Worm (Caenorhabditis elegans) whole organism, L4 larva: ENCODE measurements around the gene dohh-1.
A peak's percentile ranks its signal among the peaks of the same experiment; 100 is the strongest.

Experiments used
- F37D6.2 ChIP-seq: sonication (generic microtip); optimal IDR thresholded peaks from 2 replicates; lab custom pipeline; 2016; ENCODE audit warnings: mild to moderate bottlenecking, missing genetic modification characterization, missing compliant biosample characterization
- F44E2.7 ChIP-seq: fragments of 200-800 bp; sonication (Bioruptor generic); IDR thresholded peaks from 2 replicates; pipeline ENCODE4 v2.1.2; 2022; ENCODE audit warnings: missing genetic modification characterization, missing compliant biosample characterization
- F49E8.2 ChIP-seq: sonication (generic microtip); optimal IDR thresholded peaks from 2 replicates; lab custom pipeline; 2016; ENCODE audit warnings: missing compliant biosample characterization, mild to moderate bottlenecking, missing genetic modification characterization, borderline replicate concordance
- R02D3.7 ChIP-seq: fragments of 150-350 bp; sonication (generic microtip); optimal IDR thresholded peaks from 3 replicates; lab custom pipeline; 2014; ENCODE audit warnings: missing biosample characterization, missing genetic modification characterization
- T20F7.1 ChIP-seq: fragments of 200-800 bp; sonication (Bioruptor generic); optimal IDR thresholded peaks from 2 replicates; lab custom pipeline; 2018; ENCODE audit warnings: mild to moderate bottlenecking, missing genetic modification characterization, missing compliant biosample characterization
- T26A8.4 ChIP-seq: fragments of 200-800 bp; sonication (Bioruptor generic); IDR thresholded peaks from 2 replicates; pipeline ENCODE4 v1.3.6; 2022; ENCODE audit warnings: missing genetic modification characterization, missing compliant biosample characterization
- Y75B8A.6 ChIP-seq: fragments of 200-800 bp; sonication (Bioruptor generic); IDR thresholded peaks from 2 replicates; pipeline ENCODE4 v1.3.6; 2022; ENCODE audit warnings: missing genetic modification reagents, missing genetic modification characterization, missing compliant biosample characterization
- ama-1 ChIP-seq: fragments of 150-350 bp; optimal IDR thresholded peaks from 2 replicates; lab custom pipeline; 2014; ENCODE audit warnings: inconsistent platforms, mixed read lengths
- arid-1 ChIP-seq: fragments of 200-800 bp; sonication (Bioruptor generic); conservative IDR thresholded peaks from 2 replicates; pipeline ENCODE4 v1.3.6; 2022; ENCODE audit warnings: missing genetic modification reagents, missing genetic modification characterization, missing compliant biosample characterization
- ceh-44 ChIP-seq: fragments of 200-800 bp; sonication (Bioruptor generic); IDR thresholded peaks from 2 replicates; pipeline ENCODE4 v1.3.6; 2022; ENCODE audit warnings: missing genetic modification reagents, missing genetic modification characterization, missing compliant biosample characterization
- ces-1 ChIP-seq: fragments of 150-350 bp; sonication (generic microtip); optimal IDR thresholded peaks from 4 replicates; lab custom pipeline; 2014; ENCODE audit warnings: missing biosample characterization, missing genetic modification reagents, missing genetic modification characterization
- ctbp-1 ChIP-seq: fragments of 200-800 bp; sonication (Bioruptor generic); IDR thresholded peaks from 2 replicates; pipeline ENCODE4 v1.3.6; 2022; ENCODE audit warnings: missing genetic modification reagents, missing genetic modification characterization, missing compliant biosample characterization
- daf-16 ChIP-seq, 3 experiments: sonication (generic microtip); optimal IDR thresholded peaks; 2 replicates each; lab custom pipeline; 2016 to 2017; ENCODE audit warnings: missing genetic modification characterization in 3 of 3, missing genetic modification reagents in 3 of 3, mild to moderate bottlenecking in 2 of 3, missing compliant biosample characterization in 2 of 3, missing biosample characterization in 1 of 3, moderate library complexity in 1 of 3
- dmd-8 ChIP-seq: fragments of 200-800 bp; sonication (Bioruptor generic); IDR thresholded peaks from 2 replicates; pipeline ENCODE4 v1.3.6; 2022; ENCODE audit warnings: missing genetic modification characterization, missing compliant biosample characterization
- duxl-1 ChIP-seq: sonication (generic microtip); optimal IDR thresholded peaks from 2 replicates; lab custom pipeline; 2016; ENCODE audit warnings: mild to moderate bottlenecking, missing genetic modification characterization, moderate library complexity, missing compliant biosample characterization; ENCODE audit not compliant: poor library complexity
- fkh-10 ChIP-seq: fragments of 150-350 bp; optimal IDR thresholded peaks from 2 replicates; lab custom pipeline; 2014; ENCODE audit warnings: missing biosample characterization, missing genetic modification reagents, missing genetic modification characterization
- fos-1 ChIP-seq: fragments of 150-350 bp; optimal IDR thresholded peaks from 2 replicates; lab custom pipeline; 2014; ENCODE audit warnings: missing biosample characterization, missing genetic modification characterization
- hlh-11 ChIP-seq: fragments of 200-800 bp; sonication (Bioruptor generic); optimal IDR thresholded peaks from 2 replicates; lab custom pipeline; 2018; ENCODE audit warnings: mild to moderate bottlenecking, missing genetic modification characterization, missing compliant biosample characterization
- lim-7 ChIP-seq: fragments of 200-800 bp; sonication (Bioruptor generic); IDR thresholded peaks from 2 replicates; pipeline ENCODE4 v1.3.6; 2022; ENCODE audit warnings: missing genetic modification characterization, missing compliant biosample characterization
- lin-13 ChIP-seq: fragments of 150-350 bp; optimal IDR thresholded peaks from 2 replicates; lab custom pipeline; 2014; ENCODE audit warnings: missing biosample characterization, missing genetic modification reagents, missing genetic modification characterization
- lin-15B ChIP-seq: fragments of 150-350 bp; sonication (generic microtip); optimal IDR thresholded peaks from 3 replicates; lab custom pipeline; 2014; ENCODE audit warnings: missing biosample characterization, missing genetic modification characterization
- lin-29 ChIP-seq: fragments of 200-800 bp; sonication (Bioruptor generic); IDR thresholded peaks from 2 replicates; pipeline ENCODE4 v1.3.6; 2022; ENCODE audit warnings: missing genetic modification reagents, missing genetic modification characterization, missing compliant biosample characterization
- lin-39 ChIP-seq: fragments of 150-350 bp; optimal IDR thresholded peaks from 2 replicates; lab custom pipeline; 2014; ENCODE audit warnings: missing biosample characterization, missing genetic modification reagents, missing genetic modification characterization
- lir-3 ChIP-seq: sonication (generic microtip); optimal IDR thresholded peaks from 2 replicates; lab custom pipeline; 2016; ENCODE audit warnings: mild to moderate bottlenecking, missing genetic modification characterization, missing compliant biosample characterization
- lsy-2 ChIP-seq, 2 experiments: fragments of 150-350 bp in 1 of 2; sonication (generic microtip) in 1 of 2; optimal IDR thresholded peaks; 2 replicates each; lab custom pipeline; 2014 to 2017; ENCODE audit warnings: missing biosample characterization in 2 of 2, missing genetic modification characterization in 2 of 2
- madf-5 ChIP-seq, 2 experiments: fragments of 200-800 bp; sonication (Bioruptor generic); IDR thresholded peaks; 2 replicates each; pipeline ENCODE4 v1.3.6; 2022; ENCODE audit warnings: missing compliant biosample characterization in 2 of 2, missing genetic modification characterization in 2 of 2
- madf-9 ChIP-seq: fragments of 200-800 bp; sonication (Bioruptor generic); conservative IDR thresholded peaks from 2 replicates; pipeline ENCODE4 v1.3.6; 2022; ENCODE audit warnings: missing genetic modification reagents, missing genetic modification characterization, missing compliant biosample characterization
- mxl-3 ChIP-seq: fragments of 200-800 bp; sonication (Bioruptor generic); optimal IDR thresholded peaks from 2 replicates; lab custom pipeline; 2018; ENCODE audit warnings: mild to moderate bottlenecking, missing genetic modification characterization, missing compliant biosample characterization
- nhr-11 ChIP-seq: fragments of 150-350 bp; optimal IDR thresholded peaks from 2 replicates; lab custom pipeline; 2014; ENCODE audit warnings: missing biosample characterization, missing genetic modification characterization
- nhr-237 ChIP-seq: sonication (generic microtip); optimal IDR thresholded peaks from 2 replicates; lab custom pipeline; 2017; ENCODE audit warnings: missing biosample characterization, missing genetic modification characterization
- nhr-28 ChIP-seq: fragments of 150-350 bp; optimal IDR thresholded peaks from 2 replicates; lab custom pipeline; 2014; ENCODE audit warnings: missing biosample characterization, missing genetic modification characterization
- nhr-41 ChIP-seq: fragments of 200-800 bp; sonication (Bioruptor generic); IDR thresholded peaks from 2 replicates; pipeline ENCODE4 v1.3.6; 2022; ENCODE audit warnings: missing genetic modification reagents, missing genetic modification characterization, missing compliant biosample characterization
- nhr-42 ChIP-seq: fragments of 200-800 bp; sonication (Bioruptor generic); IDR thresholded peaks from 2 replicates; pipeline ENCODE4 v1.3.6; 2022; ENCODE audit warnings: missing genetic modification characterization, missing compliant biosample characterization
- nhr-77 ChIP-seq: fragments of 150-350 bp; optimal IDR thresholded peaks from 2 replicates; lab custom pipeline; 2014; ENCODE audit warnings: missing biosample characterization, missing genetic modification characterization
- pha-4 ChIP-seq, 2 experiments: fragments of 150-350 bp in 1 of 2; fragments of 200-800 bp in 1 of 2; sonication (Bioruptor generic) in 1 of 2; IDR thresholded peaks in 1 of 2; optimal IDR thresholded peaks in 1 of 2; 2 replicates each; pipeline versions ENCODE4 v1.3.6 to Lab custom; 2014 to 2022; ENCODE audit warnings: missing genetic modification characterization in 2 of 2, missing genetic modification reagents in 2 of 2, missing biosample characterization in 1 of 2, missing compliant biosample characterization in 1 of 2
- saeg-2 ChIP-seq: fragments of 200-800 bp; sonication (Bioruptor generic); IDR thresholded peaks from 2 replicates; pipeline ENCODE4 v1.3.6; 2022; ENCODE audit warnings: missing genetic modification reagents, missing genetic modification characterization, missing compliant biosample characterization
- skn-1 ChIP-seq: fragments of 150-350 bp; optimal IDR thresholded peaks from 2 replicates; lab custom pipeline; 2014; ENCODE audit warnings: missing biosample characterization, missing genetic modification characterization
- spr-3 ChIP-seq: fragments of 200-800 bp; sonication (Bioruptor generic); optimal IDR thresholded peaks from 2 replicates; lab custom pipeline; 2018; ENCODE audit warnings: mild to moderate bottlenecking, missing genetic modification characterization, missing compliant biosample characterization
- tag-97 ChIP-seq: fragments of 200-800 bp; sonication (Bioruptor generic); IDR thresholded peaks from 2 replicates; pipeline ENCODE4 v1.3.6; 2022; ENCODE audit warnings: missing genetic modification characterization, missing compliant biosample characterization
- tra-1 ChIP-seq: fragments of 200-800 bp; sonication (Bioruptor generic); IDR thresholded peaks from 2 replicates; pipeline ENCODE4 v1.3.6; 2022; ENCODE audit warnings: missing genetic modification reagents, missing genetic modification characterization, missing compliant biosample characterization
- vab-7 ChIP-seq: fragments of 200-800 bp; sonication (Bioruptor generic); IDR thresholded peaks from 2 replicates; pipeline ENCODE4 v1.3.6; 2022; ENCODE audit warnings: missing genetic modification reagents, missing genetic modification characterization, missing compliant biosample characterization
- zfp-3 ChIP-seq: fragments of 200-800 bp; sonication (Bioruptor generic); conservative IDR thresholded peaks from 2 replicates; pipeline ENCODE4 v1.3.6; 2022; ENCODE audit warnings: missing genetic modification reagents, missing genetic modification characterization, missing compliant biosample characterization
- zip-11 ChIP-seq: fragments of 200-800 bp; sonication (Bioruptor generic); IDR thresholded peaks from 2 replicates; pipeline ENCODE4 v1.3.6; 2022; ENCODE audit warnings: missing genetic modification characterization, missing compliant biosample characterization
- ztf-11 ChIP-seq: fragments of 150-350 bp; optimal IDR thresholded peaks from 2 replicates; lab custom pipeline; 2014; ENCODE audit warnings: missing biosample characterization, missing genetic modification characterization

The dohh-1 gene

DNA sequence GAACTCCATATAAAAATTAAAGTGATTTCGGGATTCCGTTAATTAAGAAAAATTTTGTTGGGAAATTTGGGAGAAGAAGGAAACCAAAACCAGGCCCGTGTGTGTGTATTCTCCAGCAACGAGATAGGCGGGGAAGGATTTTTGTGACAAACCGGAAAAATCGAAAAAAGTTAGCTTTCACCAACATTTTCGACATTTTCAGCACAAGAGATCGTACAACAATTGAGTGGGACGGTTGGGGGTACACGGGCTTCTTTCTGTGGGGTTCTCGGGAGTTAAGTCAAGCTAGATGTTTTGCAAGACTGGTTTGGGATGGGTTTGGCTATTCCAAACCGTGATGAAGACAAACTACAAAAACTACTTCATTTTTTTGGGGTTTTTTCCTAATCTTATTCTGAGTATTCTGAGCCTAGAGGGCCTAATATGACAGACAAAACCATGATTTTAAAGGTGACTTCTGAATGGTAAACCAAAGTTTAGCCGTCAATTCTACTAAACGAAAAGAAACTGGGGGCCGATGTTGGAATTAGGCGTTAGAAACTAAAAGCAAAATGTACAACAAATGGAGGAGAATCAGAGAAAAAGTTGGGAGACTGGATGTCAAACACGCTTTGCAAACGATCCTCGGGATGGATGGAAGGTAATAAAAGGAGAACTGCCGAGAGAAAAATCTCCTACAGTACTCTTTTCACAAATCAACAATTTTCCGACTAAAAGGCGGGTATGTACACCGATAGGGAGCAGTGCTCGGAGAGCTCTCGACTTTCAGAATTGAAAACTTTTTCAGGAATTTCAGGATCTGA, 36.9 kb upstream of the dohh-1 start (continued):
- TF ChIP-seq spr-3 (GFP tag; lab: Kevin White, UChicago) (peak; percentile 36), skn-1 (tag; lab: Kevin White, UChicago) (no peak), ceh-44 (GFP tag; lab: Robert Waterston, UW) (no peak), lin-13 (GFP tag; lab: Kevin White, UChicago) (no peak), dmd-8 (GFP tag; lab: Robert Waterston, UW) (0 out of 2 replicates have a peak, but pooled peaks have one; percentile 61), F44E2.7 (no peak), fos-1 (tag; lab: Kevin White, UChicago) (no peak), nhr-28 (tag; lab: Kevin White, UChicago) (no peak), pha-4 (GFP tag; IDR thresholded peaks at IDR 0.05; lab: Robert Waterston, UW) (no peak; the same call in none of the 2 replicates), pha-4 (tag; optimal IDR thresholded peaks at IDR 0.05; lab: Kevin White, UChicago) (no peak), tag-97 (GFP tag; lab: Robert Waterston, UW) (peak; percentile 11; the same call in 1 of the 2 replicates), F37D6.2 (tag; lab: Kevin White, UChicago) (no peak), fkh-10 (GFP tag; lab: Kevin White, UChicago) (no peak), nhr-237 (tag; lab: Kevin White, UChicago) (no peak), ces-1 (GFP tag; lab: Kevin White, UChicago) (no peak)

DNA sequence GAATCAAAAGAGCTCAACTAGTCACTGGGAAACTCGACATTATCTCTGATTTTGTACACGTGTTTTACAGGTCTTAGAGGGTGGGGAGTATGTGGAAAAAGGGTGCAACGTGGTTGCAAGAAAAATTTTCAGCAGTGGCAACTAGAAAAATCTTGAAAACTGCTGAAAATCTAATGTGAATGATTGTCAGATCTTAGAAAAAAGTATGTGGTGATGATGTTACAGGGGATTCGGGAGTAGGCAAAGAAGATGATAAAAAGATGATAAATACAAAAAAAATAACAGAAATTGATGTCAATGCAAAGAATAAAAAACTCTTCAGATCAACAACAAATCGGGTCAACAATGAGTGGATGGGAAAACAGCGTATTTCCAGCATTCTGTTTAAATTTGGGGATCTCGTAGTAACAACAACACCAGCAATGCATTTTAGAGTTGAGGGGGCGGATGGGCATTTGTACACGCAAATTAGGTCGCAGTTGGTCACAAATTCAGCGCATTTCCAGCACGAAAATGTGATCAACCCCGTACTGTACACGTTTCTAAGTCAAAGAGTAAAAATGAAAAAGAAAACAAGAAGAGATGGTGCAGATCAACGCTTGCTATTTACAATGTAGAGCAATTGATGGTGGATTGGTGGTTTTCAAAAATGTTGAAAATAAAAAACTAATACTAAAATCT, 36.2 kb upstream of the dohh-1 start:
- peak; percentile 49 for TF ChIP-seq nhr-42 (GFP tag; lab: Robert Waterston, UW)
- TF ChIP-seq zfp-3 (GFP tag; lab: Robert Waterston, UW) = peak; percentile 61; the same call in 1 of the 2 replicates
- peak; percentile 37; the same call in 1 of the 2 replicates for TF ChIP-seq lin-29
- TF ChIP-seq nhr-28 (tag; lab: Kevin White, UChicago) = no peak
- TF ChIP-seq madf-5 (GFP tag; IDR thresholded peaks at IDR 0.05; lab: Robert Waterston, UW) = 0 out of 4 replicates have a peak, but pooled peaks of 1 of the 2 experiments have one; percentile 41
- TF ChIP-seq lir-3 (tag; lab: Kevin White, UChicago) = no peak
- TF ChIP-seq T26A8.4 (GFP tag; lab: Robert Waterston, UW) = peak; percentile 6; the same call in 1 of the 2 replicates
- peak; percentile 57 for TF ChIP-seq nhr-77 (tag; lab: Kevin White, UChicago)
- peak; percentile 5 for TF ChIP-seq F49E8.2
- TF ChIP-seq lin-13 (GFP tag; lab: Kevin White, UChicago) = peak; percentile 40
- peak in 1 of 2 experiments; percentile 42 for TF ChIP-seq daf-16 (GFP tag; optimal IDR thresholded peaks at IDR 0.05; lab: Kevin White, UChicago)
- no peak for TF ChIP-seq daf-16 (tag; optimal IDR thresholded peaks at IDR 0.05; lab: Kevin White, UChicago)
- TF ChIP-seq spr-3 (GFP tag; lab: Kevin White, UChicago) = no peak
- TF ChIP-seq mxl-3 = peak; percentile 53
- no peak for TF ChIP-seq R02D3.7 (tag; lab: Kevin White, UChicago)
- peak; percentile 18; the same call in 1 of the 2 replicates for TF ChIP-seq saeg-2 (GFP tag; lab: Robert Waterston, UW)
- TF ChIP-seq T20F7.1 = peak; percentile 35
- TF ChIP-seq hlh-11 (tag; lab: Kevin White, UChicago) = no peak
- TF ChIP-seq nhr-11 (tag; lab: Kevin White, UChicago) = peak; percentile 45
- peak; percentile 52 for TF ChIP-seq lim-7 (GFP tag; lab: Robert Waterston, UW)
- TF ChIP-seq pha-4 (GFP tag; IDR thresholded peaks at IDR 0.05; lab: Robert Waterston, UW) = peak; percentile 25; the same call in 1 of the 2 replicates
- TF ChIP-seq pha-4 (tag; optimal IDR thresholded peaks at IDR 0.05; lab: Kevin White, UChicago) = no peak
- 0 out of 2 replicates have a peak, but pooled peaks have one; percentile 50 for TF ChIP-seq tra-1 (GFP tag; lab: Robert Waterston, UW)
- TF ChIP-seq ctbp-1 (GFP tag; lab: Robert Waterston, UW) = peak; percentile 45; the same call in 1 of the 2 replicates
- peak; percentile 16 for TF ChIP-seq ama-1 (lab: Kevin White, UChicago)
- TF ChIP-seq lsy-2 (tag; optimal IDR thresholded peaks at IDR 0.05; lab: Kevin White, UChicago) = peak in 1 of 2 experiments; percentile 2
- TF ChIP-seq ztf-11 = no peak
- peak; percentile 12; the same call in 1 of the 2 replicates for TF ChIP-seq arid-1 (GFP tag; lab: Robert Waterston, UW)
- no peak for TF ChIP-seq Y75B8A.6 (GFP tag; lab: Robert Waterston, UW)
- TF ChIP-seq zip-11 (GFP tag; lab: Robert Waterston, UW) = no peak
- peak; percentile 42 for TF ChIP-seq duxl-1
- TF ChIP-seq vab-7 (GFP tag; lab: Robert Waterston, UW) = peak; percentile 31; the same call in 1 of the 2 replicates
- peak; percentile 2 for TF ChIP-seq lin-15B (tag; lab: Kevin White, UChicago)
- 0 out of 2 replicates have a peak, but pooled peaks have one; percentile 3 for TF ChIP-seq madf-9 (GFP tag; lab: Robert Waterston, UW)
- TF ChIP-seq nhr-41 = no peak
- TF ChIP-seq lin-39 (tag; lab: Kevin White, UChicago) = no peak
